Worm (Caenorhabditis elegans): Measurements from ENCODE around the gene srr-9.

srr-9 gene

ce11 chrV:7713691-7714090, 24.1 kb upstream of the srr-9 start, which contains the start of gene ZK105.1:
TSS of gene ZK105.1 (plus strand) at chrV:7713991.
- TF ChIP-seq ces-1 (GFP tag; optimal IDR thresholded peaks at IDR 0.05) = no peak

ce11 chrV:7716034-7716433, 21.8 kb upstream of the srr-9 start, which contains the start of gene ZK105.12:
TSS of gene ZK105.12 (minus strand) at chrV:7716134.
- TF ChIP-seq blmp-1 (tag; optimal IDR thresholded peaks at IDR 0.05) (no peak), mls-2 (tag; optimal IDR thresholded peaks at IDR 0.05) (no peak), nhr-76 (tag; optimal IDR thresholded peaks at IDR 0.05) (no peak), ces-1 (GFP tag; optimal IDR thresholded peaks at IDR 0.05) (no peak)

- TF ChIP-seq elt-3 (tag; optimal IDR thresholded peaks at IDR 0.05) = no peak
- no peak for TF ChIP-seq nhr-12 (tag; optimal IDR thresholded peaks at IDR 0.05)
- TF ChIP-seq ceh-43 (GFP tag; optimal IDR thresholded peaks at IDR 0.05) = no peak
- no peak for TF ChIP-seq mep-1 (tag; optimal IDR thresholded peaks at IDR 0.05)
- TF ChIP-seq lin-13 (tag; optimal IDR thresholded peaks at IDR 0.05) = no peak
- no peak for TF ChIP-seq ztf-11 (tag; optimal IDR thresholded peaks at IDR 0.05)
- TF ChIP-seq nhr-76 (tag; optimal IDR thresholded peaks at IDR 0.05) = no peak
- TF ChIP-seq drap-1 (GFP tag; optimal IDR thresholded peaks at IDR 0.05) = no peak
Observed at ce11 chrV:7717629-7718028, 20.2 kb upstream of the srr-9 start, which contains the start of gene ZK105.5. TSS of gene ZK105.5 (minus strand) at chrV:7717729.

- no peak for TF ChIP-seq tbx-8 (GFP tag; optimal IDR thresholded peaks at IDR 0.05)
- TF ChIP-seq elt-3 (tag; optimal IDR thresholded peaks at IDR 0.05) = no peak
- TF ChIP-seq nhr-2 (tag; optimal IDR thresholded peaks at IDR 0.05) = no peak
- no peak for TF ChIP-seq pha-4 (tag; optimal IDR thresholded peaks at IDR 0.05)
- no peak for TF ChIP-seq ceh-43 (GFP tag; optimal IDR thresholded peaks at IDR 0.05)
- no peak for TF ChIP-seq unc-39 (tag; optimal IDR thresholded peaks at IDR 0.05)
Observed at ce11 chrV:7721945-7722344, 15.9 kb upstream of the srr-9 start, which contains the start of gene ZK105.14. TSS of gene ZK105.14 (minus strand) at chrV:7722045.

ce11 chrV:7723967-7724544, 13.8 kb upstream of the srr-9 start, which contains the start of the genes ZK105.6 and ZK105.8:
TSS of gene ZK105.6 (minus strand) at chrV:7724067.
TSS of gene ZK105.8 (plus strand) at chrV:7724494.
- TF ChIP-seq mab-5 (tag; optimal IDR thresholded peaks at IDR 0.05) (no peak), lsy-2 (tag; optimal IDR thresholded peaks at IDR 0.05) (no peak), ces-1 (GFP tag; optimal IDR thresholded peaks at IDR 0.05) (peak; percentile 16)

- no peak for TF ChIP-seq unc-39 (tag; optimal IDR thresholded peaks at IDR 0.05)
- peak; percentile 68 for TF ChIP-seq zip-8 (tag; optimal IDR thresholded peaks at IDR 0.05)
Observed at ce11 chrV:7726202-7726601, 11.6 kb upstream of the srr-9 start.

ce11 chrV:7726927-7727326, 10.9 kb upstream of the srr-9 start:
- TF ChIP-seq M03D4.4 (tag; optimal IDR thresholded peaks at IDR 0.05) (no peak), lin-13 (tag; optimal IDR thresholded peaks at IDR 0.05) (no peak), nhr-2 (tag; optimal IDR thresholded peaks at IDR 0.05) (no peak), elt-3 (tag; optimal IDR thresholded peaks at IDR 0.05) (no peak), flh-1 (GFP tag; optimal IDR thresholded peaks at IDR 0.05) (no peak), ztf-11 (tag; optimal IDR thresholded peaks at IDR 0.05) (no peak), ces-1 (GFP tag; optimal IDR thresholded peaks at IDR 0.05) (no peak), nhr-12 (tag; optimal IDR thresholded peaks at IDR 0.05) (no peak), pha-4 (tag; optimal IDR thresholded peaks at IDR 0.05) (no peak), sptf-1 (tag; optimal IDR thresholded peaks at IDR 0.05) (no peak), tbx-8 (GFP tag; optimal IDR thresholded peaks at IDR 0.05) (no peak), nhr-237 (tag; optimal IDR thresholded peaks at IDR 0.05) (no peak), snpc-4 (tag; optimal IDR thresholded peaks at IDR 0.05) (no peak), mls-2 (tag; optimal IDR thresholded peaks at IDR 0.05) (no peak), ham-2 (GFP tag; optimal IDR thresholded peaks at IDR 0.05) (no peak), nhr-76 (tag; optimal IDR thresholded peaks at IDR 0.05) (no peak), zip-8 (tag; optimal IDR thresholded peaks at IDR 0.05) (no peak), hlh-1 (tag; optimal IDR thresholded peaks at IDR 0.05) (no peak)

All from whole organism, mixed stage, embryonic.